Worm (Caenorhabditis elegans): ENCODE data around the gene H05C05.1.

H05C05.1 gene

DNA sequence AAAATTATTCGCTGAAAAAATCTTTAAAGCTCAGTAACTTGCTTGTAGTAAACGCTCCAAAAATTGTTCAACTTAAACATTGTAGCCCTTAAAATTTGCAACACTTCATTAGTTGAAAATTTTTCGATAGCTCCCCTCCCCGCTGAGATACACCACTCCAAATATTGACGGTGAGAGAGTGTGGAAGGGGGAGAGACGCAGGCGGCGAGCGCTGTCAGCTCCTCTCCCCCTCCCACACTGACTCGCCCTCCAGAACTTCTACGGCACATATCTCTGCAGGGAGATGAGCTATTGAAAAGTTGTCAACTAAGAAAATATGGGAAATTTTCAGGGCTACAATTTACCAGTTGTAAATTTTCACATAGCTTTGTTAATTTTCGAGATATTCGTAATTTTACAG lies 45.3 kb downstream of the H05C05.1 start:
- TF ChIP-seq ceh-58 (GFP tag; IDR thresholded peaks at IDR 0.05), result no peak
- TF ChIP-seq atf-7 (tag; optimal IDR thresholded peaks at IDR 0.05), result no peak
- no peak for TF ChIP-seq mxl-1 (tag; optimal IDR thresholded peaks at IDR 0.05)
- no peak for TF ChIP-seq ceh-91 (GFP tag; IDR thresholded peaks at IDR 0.05)
- TF ChIP-seq nfyb-1 (GFP tag; IDR thresholded peaks at IDR 0.05), result no peak
- no peak for TF ChIP-seq Y67H2A.10 (GFP tag; conservative IDR thresholded peaks at IDR 0.05)
- TF ChIP-seq ztf-22 (GFP tag; optimal IDR thresholded peaks at IDR 0.05), result no peak
- TF ChIP-seq rcor-1 (GFP tag; IDR thresholded peaks at IDR 0.05), result no peak
- no peak for TF ChIP-seq snpc-1.3 (tag; optimal IDR thresholded peaks at IDR 0.05; ENCODE audit: insufficient read depth)
- peak; percentile 43; the same call in 1 of the 2 replicates for TF ChIP-seq zfh-2 (GFP tag; conservative IDR thresholded peaks at IDR 0.05)
- peak; percentile 94 for TF ChIP-seq hmg-1.2 (GFP tag; IDR thresholded peaks at IDR 0.05)

DNA sequence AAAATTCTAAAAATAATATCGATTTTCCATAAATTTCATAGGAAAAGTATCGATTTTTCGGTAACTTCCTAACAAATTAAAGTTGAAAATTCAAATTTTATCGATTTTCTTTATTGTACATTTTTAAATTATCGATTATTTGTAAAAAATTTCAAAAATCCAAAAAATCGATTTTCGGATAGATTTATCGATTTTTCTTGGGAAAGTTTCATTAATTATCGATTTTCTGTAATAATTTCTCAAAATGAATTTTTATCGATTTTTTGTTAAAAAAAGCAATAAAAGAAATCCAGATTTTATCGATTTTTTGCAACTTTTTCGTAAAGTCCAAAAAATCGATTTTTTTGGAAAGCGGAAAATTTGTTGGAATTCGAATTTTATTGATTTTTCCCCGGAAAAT lies 47.0 kb downstream of the H05C05.1 start:
- TF ChIP-seq ets-4 (GFP tag; optimal IDR thresholded peaks at IDR 0.05), result no peak
- peak; percentile 1 for TF ChIP-seq him-1 (tag; optimal IDR thresholded peaks at IDR 0.05)
- no peak for TF ChIP-seq ceh-91 (GFP tag; IDR thresholded peaks at IDR 0.05)

DNA sequence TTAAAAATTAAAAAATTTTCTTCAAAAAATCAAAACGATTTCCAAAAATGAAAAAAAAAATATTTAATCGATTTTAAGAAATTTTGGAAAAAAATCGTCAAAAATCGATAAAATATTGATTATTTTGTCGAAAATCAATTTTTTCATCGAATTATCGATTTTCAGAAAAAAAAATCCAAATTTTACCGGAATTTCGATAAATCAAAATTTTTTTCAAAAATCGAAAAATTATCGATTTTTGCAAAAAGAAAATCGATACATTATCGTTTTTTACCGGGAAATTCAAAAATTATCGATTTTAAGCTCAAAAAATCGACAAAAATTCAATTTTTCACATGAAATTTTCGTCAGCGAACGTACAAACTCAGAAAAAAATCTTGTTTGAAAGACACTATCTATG lies 48.4 kb downstream of the H05C05.1 start:
- no peak for TF ChIP-seq snpc-1.1 (tag; optimal IDR thresholded peaks at IDR 0.05; ENCODE audit: insufficient read depth)
- TF ChIP-seq dpl-1 (GFP tag; optimal IDR thresholded peaks at IDR 0.05), result no peak
- no peak for TF ChIP-seq nfya-1 (tag; optimal IDR thresholded peaks at IDR 0.05; ENCODE audit: borderline replicate concordance, insufficient read depth)
- no peak for TF ChIP-seq mcd-1 (GFP tag; IDR thresholded peaks at IDR 0.05)
- TF ChIP-seq lin-40 (tag; optimal IDR thresholded peaks at IDR 0.05), result no peak
- TF ChIP-seq nfya-2 (GFP tag; IDR thresholded peaks at IDR 0.05), result no peak
- no peak for TF ChIP-seq lin-26 (GFP tag; IDR thresholded peaks at IDR 0.05)
- TF ChIP-seq egl-18 (GFP tag; IDR thresholded peaks at IDR 0.05), result no peak
- no peak for TF ChIP-seq egl-44 (GFP tag; IDR thresholded peaks at IDR 0.05)
- no peak for TF ChIP-seq aptf-2 (GFP tag; conservative IDR thresholded peaks at IDR 0.05)
- TF ChIP-seq mel-28 (tag; optimal IDR thresholded peaks at IDR 0.05; ENCODE audit: borderline replicate concordance), result no peak
- TF ChIP-seq mes-4 (tag; optimal IDR thresholded peaks at IDR 0.05), result no peak
- no peak for TF ChIP-seq F23B12.7 (tag; optimal IDR thresholded peaks at IDR 0.05; ENCODE audit: insufficient read depth)
- TF ChIP-seq bed-1 (GFP tag; IDR thresholded peaks at IDR 0.05), result no peak
- no peak for TF ChIP-seq hrde-1 (tag; optimal IDR thresholded peaks at IDR 0.05; ENCODE audit: borderline replicate concordance)
- no peak for TF ChIP-seq C06A6.2 (GFP tag; conservative IDR thresholded peaks at IDR 0.05)
- TF ChIP-seq nfyb-1 (GFP tag; IDR thresholded peaks at IDR 0.05), result no peak
- TF ChIP-seq tlf-1 (GFP tag; optimal IDR thresholded peaks at IDR 0.05), result no peak

All from whole organism, young adult.